Worm (Caenorhabditis elegans) whole organism, L4 larva: ENCODE measurements around the gene otpl-5.

Experiments
- F10B5.3 ChIP-seq: sonication (generic microtip); optimal IDR thresholded peaks from 2 replicates; lab custom pipeline; 2016; ENCODE audit warnings: mild to moderate bottlenecking, missing genetic modification characterization, missing compliant biosample characterization
- F26F4.8 ChIP-seq: fragments of 200-800 bp; sonication (Bioruptor generic); conservative IDR thresholded peaks from 2 replicates; pipeline ENCODE4 v1.3.6; 2022; ENCODE audit warnings: missing genetic modification characterization, missing compliant biosample characterization
- F44E2.7 ChIP-seq: fragments of 200-800 bp; sonication (Bioruptor generic); IDR thresholded peaks from 2 replicates; pipeline ENCODE4 v2.1.2; 2022; ENCODE audit warnings: missing genetic modification characterization, missing compliant biosample characterization
- Y105C5A.15 ChIP-seq: fragments of 200-800 bp; sonication (Bioruptor generic); IDR thresholded peaks from 2 replicates; pipeline ENCODE4 v1.3.6; 2022; ENCODE audit warnings: missing genetic modification characterization, missing compliant biosample characterization
- Y48G9A.11 ChIP-seq: fragments of 200-800 bp; sonication (Bioruptor generic); IDR thresholded peaks from 2 replicates; pipeline ENCODE4 v1.3.6; 2022; ENCODE audit warnings: missing genetic modification reagents, missing genetic modification characterization, missing compliant biosample characterization
- ZK337.2 ChIP-seq: fragments of 200-800 bp; sonication (Bioruptor generic); IDR thresholded peaks from 2 replicates; pipeline ENCODE4 v1.3.6; 2022; ENCODE audit warnings: missing genetic modification reagents, missing genetic modification characterization, missing compliant biosample characterization
- arid-1 ChIP-seq: fragments of 200-800 bp; sonication (Bioruptor generic); conservative IDR thresholded peaks from 2 replicates; pipeline ENCODE4 v1.3.6; 2022; ENCODE audit warnings: missing genetic modification reagents, missing genetic modification characterization, missing compliant biosample characterization
- ctbp-1 ChIP-seq: fragments of 200-800 bp; sonication (Bioruptor generic); IDR thresholded peaks from 2 replicates; pipeline ENCODE4 v1.3.6; 2022; ENCODE audit warnings: missing genetic modification reagents, missing genetic modification characterization, missing compliant biosample characterization
- daf-12 ChIP-seq: fragments of 150-350 bp; optimal IDR thresholded peaks from 2 replicates; lab custom pipeline; 2014; ENCODE audit warnings: missing biosample characterization, missing genetic modification reagents, missing genetic modification characterization
- daf-16 ChIP-seq, 3 experiments: sonication (generic microtip); optimal IDR thresholded peaks; 2 replicates each; lab custom pipeline; 2016 to 2017; ENCODE audit warnings: missing genetic modification characterization in 3 of 3, missing genetic modification reagents in 3 of 3, mild to moderate bottlenecking in 2 of 3, missing compliant biosample characterization in 2 of 3, missing biosample characterization in 1 of 3, moderate library complexity in 1 of 3
- daf-19 ChIP-seq: fragments of 200-800 bp; sonication (Bioruptor generic); conservative IDR thresholded peaks from 2 replicates; pipeline ENCODE4 v1.3.6; 2022; ENCODE audit warnings: missing genetic modification characterization, missing compliant biosample characterization
- daf-8 ChIP-seq: fragments of 200-800 bp; sonication (Bioruptor generic); IDR thresholded peaks from 2 replicates; pipeline ENCODE4 v1.3.6; 2022; ENCODE audit warnings: missing genetic modification characterization, missing compliant biosample characterization
- dmd-6 ChIP-seq: fragments of 200-800 bp; sonication (Bioruptor generic); IDR thresholded peaks from 2 replicates; pipeline ENCODE4 v1.3.6; 2022; ENCODE audit warnings: missing genetic modification reagents, missing genetic modification characterization, missing compliant biosample characterization
- dmd-8 ChIP-seq: fragments of 200-800 bp; sonication (Bioruptor generic); IDR thresholded peaks from 2 replicates; pipeline ENCODE4 v1.3.6; 2022; ENCODE audit warnings: missing genetic modification characterization, missing compliant biosample characterization
- dpl-1 ChIP-seq: fragments of 150-350 bp; optimal IDR thresholded peaks from 2 replicates; lab custom pipeline; 2014; ENCODE audit warnings: missing biosample characterization, missing genetic modification reagents, missing genetic modification characterization
- dve-1 ChIP-seq: sonication (generic microtip); optimal IDR thresholded peaks from 2 replicates; lab custom pipeline; 2017; ENCODE audit warnings: antibody characterized with exemption, mild to moderate bottlenecking, missing genetic modification characterization, missing compliant biosample characterization; ENCODE audit not compliant: insufficient read depth
- egl-43 ChIP-seq: fragments of 200-800 bp; sonication (Bioruptor generic); IDR thresholded peaks from 2 replicates; pipeline ENCODE4 v1.3.6; 2022; ENCODE audit warnings: missing genetic modification reagents, missing genetic modification characterization, missing compliant biosample characterization
- fkh-10 ChIP-seq: fragments of 150-350 bp; optimal IDR thresholded peaks from 2 replicates; lab custom pipeline; 2014; ENCODE audit warnings: missing biosample characterization, missing genetic modification reagents, missing genetic modification characterization
- fos-1 ChIP-seq: fragments of 150-350 bp; optimal IDR thresholded peaks from 2 replicates; lab custom pipeline; 2014; ENCODE audit warnings: missing biosample characterization, missing genetic modification characterization
- gei-8 ChIP-seq: fragments of 200-800 bp; sonication (Bioruptor generic); optimal IDR thresholded peaks from 2 replicates; lab custom pipeline; 2018; ENCODE audit warnings: mild to moderate bottlenecking, missing genetic modification characterization, missing compliant biosample characterization
- hif-1 ChIP-seq, 2 experiments: sonication (generic microtip); optimal IDR thresholded peaks; 2 replicates each; lab custom pipeline; 2016 to 2017; ENCODE audit warnings: missing compliant biosample characterization in 2 of 2, missing genetic modification characterization in 2 of 2, missing genetic modification reagents in 2 of 2, missing genotype in 2 of 2, mild to moderate bottlenecking in 1 of 2
- hlh-11 ChIP-seq: fragments of 200-800 bp; sonication (Bioruptor generic); optimal IDR thresholded peaks from 2 replicates; lab custom pipeline; 2018; ENCODE audit warnings: mild to moderate bottlenecking, missing genetic modification characterization, missing compliant biosample characterization
- hmg-1.1 ChIP-seq: fragments of 200-800 bp; sonication (Bioruptor generic); IDR thresholded peaks from 2 replicates; pipeline ENCODE4 v1.3.6; 2022; ENCODE audit warnings: missing genetic modification reagents, missing genetic modification characterization, missing compliant biosample characterization
- lim-7 ChIP-seq: fragments of 200-800 bp; sonication (Bioruptor generic); IDR thresholded peaks from 2 replicates; pipeline ENCODE4 v1.3.6; 2022; ENCODE audit warnings: missing genetic modification characterization, missing compliant biosample characterization
- lin-1 ChIP-seq: fragments of 200-800 bp; sonication (Bioruptor generic); IDR thresholded peaks from 2 replicates; pipeline ENCODE4 v1.3.6; 2022; ENCODE audit warnings: missing genetic modification reagents, missing genetic modification characterization, missing compliant biosample characterization
- lin-13 ChIP-seq: fragments of 150-350 bp; optimal IDR thresholded peaks from 2 replicates; lab custom pipeline; 2014; ENCODE audit warnings: missing biosample characterization, missing genetic modification reagents, missing genetic modification characterization
- lin-15B ChIP-seq: fragments of 150-350 bp; sonication (generic microtip); optimal IDR thresholded peaks from 3 replicates; lab custom pipeline; 2014; ENCODE audit warnings: missing biosample characterization, missing genetic modification characterization
- lin-29 ChIP-seq: fragments of 200-800 bp; sonication (Bioruptor generic); IDR thresholded peaks from 2 replicates; pipeline ENCODE4 v1.3.6; 2022; ENCODE audit warnings: missing genetic modification reagents, missing genetic modification characterization, missing compliant biosample characterization
- lin-38 ChIP-seq: fragments of 200-800 bp; sonication (Bioruptor generic); IDR thresholded peaks from 2 replicates; pipeline ENCODE4 v1.3.6; 2022; ENCODE audit warnings: missing genetic modification reagents, missing genetic modification characterization, missing compliant biosample characterization
- lin-39 ChIP-seq: fragments of 150-350 bp; optimal IDR thresholded peaks from 2 replicates; lab custom pipeline; 2014; ENCODE audit warnings: missing biosample characterization, missing genetic modification reagents, missing genetic modification characterization
- lir-3 ChIP-seq: sonication (generic microtip); optimal IDR thresholded peaks from 2 replicates; lab custom pipeline; 2016; ENCODE audit warnings: mild to moderate bottlenecking, missing genetic modification characterization, missing compliant biosample characterization
- madf-9 ChIP-seq: fragments of 200-800 bp; sonication (Bioruptor generic); conservative IDR thresholded peaks from 2 replicates; pipeline ENCODE4 v1.3.6; 2022; ENCODE audit warnings: missing genetic modification reagents, missing genetic modification characterization, missing compliant biosample characterization
- mep-1 ChIP-seq: fragments of 150-350 bp; sonication (generic microtip); optimal IDR thresholded peaks from 3 replicates; lab custom pipeline; 2014; ENCODE audit warnings: missing biosample characterization, missing genetic modification characterization
- mes-2 ChIP-seq: sonication (generic microtip); optimal IDR thresholded peaks from 2 replicates; lab custom pipeline; 2016; ENCODE audit warnings: missing genotype, mild to moderate bottlenecking, missing genetic modification characterization, missing compliant biosample characterization; ENCODE audit not compliant: poor library complexity, severe bottlenecking
- nhr-10 ChIP-seq: fragments of 150-350 bp; optimal IDR thresholded peaks from 2 replicates; lab custom pipeline; 2014; ENCODE audit warnings: missing biosample characterization, missing genetic modification characterization
- nhr-11 ChIP-seq: fragments of 150-350 bp; optimal IDR thresholded peaks from 2 replicates; lab custom pipeline; 2014; ENCODE audit warnings: missing biosample characterization, missing genetic modification characterization
- nhr-111 ChIP-seq: fragments of 200-800 bp; sonication (Bioruptor generic); optimal IDR thresholded peaks from 2 replicates; lab custom pipeline; 2018; ENCODE audit warnings: mild to moderate bottlenecking, missing genetic modification characterization, missing compliant biosample characterization
- nhr-28 ChIP-seq: fragments of 150-350 bp; optimal IDR thresholded peaks from 2 replicates; lab custom pipeline; 2014; ENCODE audit warnings: missing biosample characterization, missing genetic modification characterization
- nhr-41 ChIP-seq: fragments of 200-800 bp; sonication (Bioruptor generic); IDR thresholded peaks from 2 replicates; pipeline ENCODE4 v1.3.6; 2022; ENCODE audit warnings: missing genetic modification reagents, missing genetic modification characterization, missing compliant biosample characterization
- nhr-42 ChIP-seq: fragments of 200-800 bp; sonication (Bioruptor generic); IDR thresholded peaks from 2 replicates; pipeline ENCODE4 v1.3.6; 2022; ENCODE audit warnings: missing genetic modification characterization, missing compliant biosample characterization
- pha-4 ChIP-seq, 2 experiments: fragments of 150-350 bp in 1 of 2; fragments of 200-800 bp in 1 of 2; sonication (Bioruptor generic) in 1 of 2; IDR thresholded peaks in 1 of 2; optimal IDR thresholded peaks in 1 of 2; 2 replicates each; pipeline versions ENCODE4 v1.3.6 to Lab custom; 2014 to 2022; ENCODE audit warnings: missing genetic modification characterization in 2 of 2, missing genetic modification reagents in 2 of 2, missing biosample characterization in 1 of 2, missing compliant biosample characterization in 1 of 2
- php-3 ChIP-seq: fragments of 200-800 bp; sonication (Bioruptor generic); IDR thresholded peaks from 2 replicates; pipeline ENCODE4 v1.3.6; 2022; ENCODE audit warnings: missing genetic modification reagents, missing genetic modification characterization, missing compliant biosample characterization
- snpc-1.2 ChIP-seq: fragments of 200-800 bp; sonication (Bioruptor generic); IDR thresholded peaks from 2 replicates; pipeline ENCODE4 v1.3.6; 2022; ENCODE audit warnings: missing genetic modification reagents, missing genetic modification characterization, missing compliant biosample characterization
- snpc-4 ChIP-seq: fragments of 150-350 bp; optimal IDR thresholded peaks from 2 replicates; lab custom pipeline; 2014; ENCODE audit warnings: missing biosample characterization, missing genetic modification characterization
- spr-3 ChIP-seq: fragments of 200-800 bp; sonication (Bioruptor generic); optimal IDR thresholded peaks from 2 replicates; lab custom pipeline; 2018; ENCODE audit warnings: mild to moderate bottlenecking, missing genetic modification characterization, missing compliant biosample characterization
- tag-97 ChIP-seq: fragments of 200-800 bp; sonication (Bioruptor generic); IDR thresholded peaks from 2 replicates; pipeline ENCODE4 v1.3.6; 2022; ENCODE audit warnings: missing genetic modification characterization, missing compliant biosample characterization
- tra-1 ChIP-seq: fragments of 200-800 bp; sonication (Bioruptor generic); IDR thresholded peaks from 2 replicates; pipeline ENCODE4 v1.3.6; 2022; ENCODE audit warnings: missing genetic modification reagents, missing genetic modification characterization, missing compliant biosample characterization
- unc-130 ChIP-seq: sonication (generic microtip); optimal IDR thresholded peaks from 2 replicates; lab custom pipeline; 2016; ENCODE audit warnings: missing genetic modification reagents, missing genetic modification characterization, missing compliant biosample characterization
- vab-7 ChIP-seq: fragments of 200-800 bp; sonication (Bioruptor generic); IDR thresholded peaks from 2 replicates; pipeline ENCODE4 v1.3.6; 2022; ENCODE audit warnings: missing genetic modification reagents, missing genetic modification characterization, missing compliant biosample characterization

Gene otpl-5

DNA sequence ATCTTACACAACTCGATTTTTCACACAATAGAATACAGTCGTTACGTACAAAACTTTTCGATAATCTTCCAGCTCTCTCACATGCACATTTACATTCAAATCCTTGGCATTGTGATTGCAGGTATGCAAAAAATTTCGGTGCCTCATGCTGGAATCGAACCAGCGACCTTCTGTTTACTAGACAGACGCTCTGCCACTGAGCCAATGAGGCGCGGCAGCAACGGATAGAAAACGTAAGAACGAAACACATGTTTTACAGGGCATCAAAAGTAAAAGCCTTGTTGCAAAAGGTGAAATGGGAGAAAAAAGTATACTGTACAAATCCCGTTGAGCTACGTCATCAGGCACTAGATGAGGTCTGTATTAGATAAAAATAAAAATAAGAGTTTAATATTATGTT, 33.4 kb upstream of the otpl-5 start:
- peak; percentile 43; the same call in 1 of the 2 replicates for TF ChIP-seq arid-1 (GFP tag; lab: Robert Waterston, UW)
- peak; percentile 71 for TF ChIP-seq lin-38 (GFP tag; lab: Robert Waterston, UW)
- TF ChIP-seq egl-43 (GFP tag; lab: Robert Waterston, UW) = peak; percentile 83
- TF ChIP-seq nhr-10 (tag; lab: Kevin White, UChicago) = no peak
- TF ChIP-seq daf-19 (GFP tag; lab: Robert Waterston, UW) = peak; percentile 70
- 0 out of 2 replicates have a peak, but pooled peaks have one; percentile 45 for TF ChIP-seq hmg-1.1 (GFP tag; lab: Robert Waterston, UW)
- TF ChIP-seq hlh-11 (tag; lab: Kevin White, UChicago) = peak; percentile 11
- no peak for TF ChIP-seq tag-97 (GFP tag; lab: Robert Waterston, UW)
- TF ChIP-seq mep-1 (tag; lab: Kevin White, UChicago) = peak; percentile 36
- TF ChIP-seq F10B5.3 = no peak
- TF ChIP-seq daf-8 = no peak
- TF ChIP-seq nhr-42 (GFP tag; lab: Robert Waterston, UW) = peak; percentile 61; the same call in 1 of the 2 replicates
- TF ChIP-seq unc-130 (GFP tag; lab: Kevin White, UChicago) = peak; percentile 36
- TF ChIP-seq madf-9 (GFP tag; lab: Robert Waterston, UW) = 0 out of 2 replicates have a peak, but pooled peaks have one; percentile 32
- no peak for TF ChIP-seq fos-1
- TF ChIP-seq nhr-41 (GFP tag; lab: Robert Waterston, UW) = peak; percentile 50; the same call in 1 of the 2 replicates
- 0 out of 2 replicates have a peak, but pooled peaks have one; percentile 11 for TF ChIP-seq lin-1 (GFP tag; lab: Robert Waterston, UW)
- no peak for TF ChIP-seq ZK337.2 (GFP tag; lab: Robert Waterston, UW)
- TF ChIP-seq F44E2.7 (GFP tag; lab: Robert Waterston, UW) = 0 out of 2 replicates have a peak, but pooled peaks have one; percentile 20
- no peak for TF ChIP-seq lin-15B (tag; lab: Kevin White, UChicago)
- TF ChIP-seq dve-1 (tag; lab: Kevin White, UChicago) = no peak
- no peak for TF ChIP-seq nhr-11 (tag; lab: Kevin White, UChicago)
- TF ChIP-seq vab-7 (GFP tag; lab: Robert Waterston, UW) = peak; percentile 78
- peak; percentile 65 for TF ChIP-seq pha-4 (GFP tag; IDR thresholded peaks at IDR 0.05; lab: Robert Waterston, UW)
- no peak for TF ChIP-seq pha-4 (tag; optimal IDR thresholded peaks at IDR 0.05; lab: Kevin White, UChicago)
- 0 out of 2 replicates have a peak, but pooled peaks have one; percentile 62 for TF ChIP-seq dmd-8 (GFP tag; lab: Robert Waterston, UW)
- TF ChIP-seq snpc-1.2 = peak; percentile 69
- peak; percentile 69 for TF ChIP-seq lim-7 (GFP tag; lab: Robert Waterston, UW)
- peak; percentile 38 for TF ChIP-seq gei-8 (GFP tag; lab: Kevin White, UChicago)
- peak; percentile 9 for TF ChIP-seq snpc-4 (tag; lab: Kevin White, UChicago)
- TF ChIP-seq ctbp-1 (GFP tag; lab: Robert Waterston, UW) = peak; percentile 72
- TF ChIP-seq lin-39 (tag; lab: Kevin White, UChicago) = no peak
- no peak for TF ChIP-seq hif-1 (tag; optimal IDR thresholded peaks at IDR 0.05; lab: Kevin White, UChicago)
- TF ChIP-seq nhr-111 (GFP tag; lab: Kevin White, UChicago) = peak; percentile 15
- TF ChIP-seq tra-1 (GFP tag; lab: Robert Waterston, UW) = peak; percentile 46; the same call in 1 of the 2 replicates
- peak; percentile 56; the same call in 1 of the 2 replicates for TF ChIP-seq php-3 (GFP tag; lab: Robert Waterston, UW)
- no peak for TF ChIP-seq nhr-28
- peak in 1 of 2 experiments; percentile 55 for TF ChIP-seq daf-16 (GFP tag; optimal IDR thresholded peaks at IDR 0.05; lab: Kevin White, UChicago)
- peak; percentile 66 for TF ChIP-seq daf-16 (tag; optimal IDR thresholded peaks at IDR 0.05; lab: Kevin White, UChicago)
- TF ChIP-seq spr-3 (GFP tag; lab: Kevin White, UChicago) = peak; percentile 7
- no peak for TF ChIP-seq dpl-1 (GFP tag; lab: Kevin White, UChicago)
- no peak for TF ChIP-seq fkh-10 (GFP tag; lab: Kevin White, UChicago)
- TF ChIP-seq lin-29 (GFP tag; lab: Robert Waterston, UW) = no peak
- TF ChIP-seq dmd-6 = peak; percentile 34; the same call in 1 of the 2 replicates
- peak; percentile 31 for TF ChIP-seq lir-3 (tag; lab: Kevin White, UChicago)
- TF ChIP-seq Y105C5A.15 (GFP tag; lab: Robert Waterston, UW) = 0 out of 2 replicates have a peak, but pooled peaks have one; percentile 10
- peak; percentile 58 for TF ChIP-seq mes-2 (tag; lab: Kevin White, UChicago)
- 0 out of 2 replicates have a peak, but pooled peaks have one; percentile 41 for TF ChIP-seq F26F4.8 (GFP tag; lab: Robert Waterston, UW)
- TF ChIP-seq daf-12 (tag; lab: Kevin White, UChicago) = no peak
- peak; percentile 27; the same call in 1 of the 2 replicates for TF ChIP-seq Y48G9A.11 (GFP tag; lab: Robert Waterston, UW)
- TF ChIP-seq lin-13 = no peak
